Fruit fly (Drosophila melanogaster) whole organism, embryonic: ENCODE data around the gene Caf1-55.

Experiments used
- ATbp ChIP-seq: fragments of 200-800 bp; sonication (Bioruptor generic); optimal IDR thresholded peaks from 2 replicates; lab custom pipeline; 2017; ENCODE audit warnings: missing biosample characterization, mild to moderate bottlenecking, missing genetic modification characterization, missing genetic modification reagents
- BEAF-32 ChIP-seq: fragments of 200-800 bp; sonication (Bioruptor generic); optimal IDR thresholded peaks from 3 replicates; lab custom pipeline; 2017; ENCODE audit warnings: missing biosample characterization, missing genetic modification characterization, mild to moderate bottlenecking, moderate library complexity, missing genetic modification reagents
- CG10147 ChIP-seq: fragments of 200-800 bp; sonication (Bioruptor generic); optimal IDR thresholded peaks from 2 replicates; lab custom pipeline; 2019; ENCODE audit warnings: missing biosample characterization, mild to moderate bottlenecking, missing genetic modification characterization, moderate library complexity
- CG10366 ChIP-seq: fragments of 200-800 bp; sonication (Bioruptor generic); IDR thresholded peaks from 2 replicates; pipeline ENCODE4 v1.3.6; 2022; ENCODE audit warnings: missing biosample characterization, missing genetic modification characterization
- CG12104 ChIP-seq: fragments of 200-800 bp; sonication (Bioruptor generic); optimal IDR thresholded peaks from 3 replicates; lab custom pipeline; 2016; ENCODE audit warnings: missing biosample characterization, missing genetic modification characterization
- CG12219 ChIP-seq: fragments of 200-800 bp; sonication (Bioruptor generic); optimal IDR thresholded peaks from 3 replicates; lab custom pipeline; 2018; ENCODE audit warnings: missing biosample characterization, mild to moderate bottlenecking, missing genetic modification characterization
- CG12391 ChIP-seq: fragments of 200-800 bp; sonication (Bioruptor generic); optimal IDR thresholded peaks from 3 replicates; lab custom pipeline; 2018; ENCODE audit warnings: missing biosample characterization, mild to moderate bottlenecking, missing genetic modification characterization, moderate library complexity
- CG12659 ChIP-seq: fragments of 200-800 bp; sonication (Bioruptor generic); optimal IDR thresholded peaks from 3 replicates; lab custom pipeline; 2017; ENCODE audit warnings: mild to moderate bottlenecking, missing biosample characterization, missing genetic modification reagents, missing genetic modification characterization
- CG15479 ChIP-seq: fragments of 200-800 bp; sonication (Bioruptor generic); optimal IDR thresholded peaks from 3 replicates; lab custom pipeline; 2019; ENCODE audit warnings: missing biosample characterization, mild to moderate bottlenecking, missing genetic modification characterization, moderate library complexity
- CG15696 ChIP-seq: fragments of 200-800 bp; sonication (Bioruptor generic); optimal IDR thresholded peaks from 2 replicates; lab custom pipeline; 2019; ENCODE audit warnings: missing biosample characterization, mild to moderate bottlenecking, missing genetic modification characterization, moderate library complexity
- CG16779 ChIP-seq: fragments of 200-800 bp; sonication (Bioruptor generic); IDR thresholded peaks from 2 replicates; pipeline ENCODE4 v1.3.6; 2022; ENCODE audit warnings: missing biosample characterization, missing genetic modification characterization
- CG17612 ChIP-seq: fragments of 200-800 bp; sonication (Bioruptor generic); IDR thresholded peaks from 2 replicates; pipeline ENCODE4 v1.3.6; 2022; ENCODE audit warnings: missing biosample characterization, missing genetic modification characterization
- CG17802 ChIP-seq: fragments of 200-800 bp; sonication (Bioruptor generic); optimal IDR thresholded peaks from 2 replicates; lab custom pipeline; 2018; ENCODE audit warnings: missing biosample characterization, mild to moderate bottlenecking, missing genetic modification characterization, moderate library complexity
- CG2678 ChIP-seq: fragments of 200-800 bp; sonication (Bioruptor generic); optimal IDR thresholded peaks from 3 replicates; lab custom pipeline; 2019; ENCODE audit warnings: missing biosample characterization, mild to moderate bottlenecking, missing genetic modification characterization, moderate library complexity
- CG2712 ChIP-seq: fragments of 200-800 bp; optimal IDR thresholded peaks from 3 replicates; lab custom pipeline; 2019; ENCODE audit warnings: missing biosample characterization, mild to moderate bottlenecking, missing genetic modification characterization, moderate library complexity
- CG3163 ChIP-seq: fragments of 200-800 bp; sonication (Bioruptor generic); optimal IDR thresholded peaks from 3 replicates; lab custom pipeline; 2016; ENCODE audit warnings: missing biosample characterization, missing genetic modification characterization
- CG32772 ChIP-seq: fragments of 200-800 bp; sonication (Bioruptor generic); IDR thresholded peaks from 2 replicates; pipeline ENCODE4 v1.3.6; 2022; ENCODE audit warnings: missing biosample characterization, missing genetic modification characterization
- CG34422 ChIP-seq: fragments of 200-800 bp; sonication (Bioruptor generic); IDR thresholded peaks from 3 replicates; pipeline ENCODE4 v1.3.6; 2022; ENCODE audit warnings: missing biosample characterization, missing genetic modification characterization
- CG6854 ChIP-seq: fragments of 200-800 bp; sonication (Bioruptor generic); optimal IDR thresholded peaks from 3 replicates; lab custom pipeline; 2017; ENCODE audit warnings: missing biosample characterization, mild to moderate bottlenecking, missing genetic modification characterization
- CG7271 ChIP-seq: fragments of 200-800 bp; sonication (Bioruptor generic); optimal IDR thresholded peaks from 2 replicates; lab custom pipeline; 2018; ENCODE audit warnings: missing biosample characterization, mild to moderate bottlenecking, missing genetic modification characterization, moderate library complexity
- CG7372 ChIP-seq: fragments of 200-800 bp; sonication (Bioruptor generic); IDR thresholded peaks from 2 replicates; pipeline ENCODE4 v1.3.6; 2022; ENCODE audit warnings: missing biosample characterization, missing genetic modification characterization
- CG7556 ChIP-seq: fragments of 200-800 bp; sonication (Bioruptor generic); optimal IDR thresholded peaks from 2 replicates; lab custom pipeline; 2017; ENCODE audit warnings: missing biosample characterization, mild to moderate bottlenecking, missing genetic modification characterization
- CoRest ChIP-seq: fragments of 200-800 bp; sonication (Bioruptor generic); optimal IDR thresholded peaks from 3 replicates; lab custom pipeline; 2018; ENCODE audit warnings: missing biosample characterization, mild to moderate bottlenecking, missing genetic modification characterization, moderate library complexity
- Dbx ChIP-seq: fragments of 200-800 bp; sonication (Bioruptor generic); IDR thresholded peaks from 3 replicates; pipeline ENCODE4 v1.3.6; 2022; ENCODE audit warnings: missing biosample characterization, missing genetic modification characterization
- Doc2 ChIP-seq: fragments of 200-800 bp; sonication (Bioruptor generic); IDR thresholded peaks from 2 replicates; pipeline ENCODE4 v1.3.6; 2022; ENCODE audit warnings: missing biosample characterization, missing genetic modification characterization
- Dp ChIP-seq: fragments of 200-800 bp; sonication (Bioruptor generic); optimal IDR thresholded peaks from 2 replicates; lab custom pipeline; 2018; ENCODE audit warnings: missing biosample characterization, mild to moderate bottlenecking, missing genetic modification characterization, moderate library complexity
- Fer3 ChIP-seq: fragments of 200-800 bp; sonication (Bioruptor generic); optimal IDR thresholded peaks from 2 replicates; lab custom pipeline; 2018; ENCODE audit warnings: missing biosample characterization, mild to moderate bottlenecking, missing genetic modification characterization, moderate library complexity
- Gsc ChIP-seq: fragments of 200-800 bp; sonication (Bioruptor generic); IDR thresholded peaks from 2 replicates; pipeline ENCODE4 v1.3.6; 2022; ENCODE audit warnings: missing biosample characterization, missing genetic modification characterization
- Gug ChIP-seq: fragments of 200-800 bp; sonication (Bioruptor generic); IDR thresholded peaks from 4 replicates; pipeline ENCODE4 v1.3.6; 2022; ENCODE audit warnings: missing biosample characterization, missing genetic modification characterization
- Jarid2 ChIP-seq: fragments of 200-800 bp; sonication (Bioruptor generic); optimal IDR thresholded peaks from 3 replicates; lab custom pipeline; 2017; ENCODE audit warnings: mild to moderate bottlenecking, missing biosample characterization, missing genetic modification reagents, missing genetic modification characterization
- Rx ChIP-seq: fragments of 200-800 bp; sonication (Bioruptor generic); IDR thresholded peaks from 2 replicates; pipeline ENCODE4 v1.3.6; 2022; ENCODE audit warnings: missing biosample characterization, missing genetic modification characterization
- Taf1 ChIP-seq: fragments of 200-800 bp; sonication (Bioruptor generic); IDR thresholded peaks from 2 replicates; pipeline ENCODE4 v1.3.6; 2022; ENCODE audit warnings: missing biosample characterization, missing genetic modification characterization
- ap ChIP-seq: fragments of 200-800 bp; sonication (Bioruptor generic); IDR thresholded peaks from 2 replicates; pipeline ENCODE4 v1.3.6; 2022; ENCODE audit warnings: missing biosample characterization, missing genetic modification characterization
- ato ChIP-seq: fragments of 200-800 bp; sonication (Bioruptor generic); IDR thresholded peaks from 2 replicates; pipeline ENCODE4 v1.3.6; 2022; ENCODE audit warnings: missing biosample characterization, missing genetic modification characterization; ENCODE audit not compliant: partially characterized antibody
- chn ChIP-seq: fragments of 200-800 bp; sonication (Bioruptor generic); optimal IDR thresholded peaks from 2 replicates; lab custom pipeline; 2016; ENCODE audit warnings: missing biosample characterization, missing genetic modification characterization
- gcm ChIP-seq: fragments of 200-800 bp; sonication (Bioruptor generic); optimal IDR thresholded peaks from 2 replicates; lab custom pipeline; 2019; ENCODE audit warnings: missing biosample characterization, mild to moderate bottlenecking, missing genetic modification characterization, moderate library complexity
- jing ChIP-seq: fragments of 200-800 bp; sonication (Bioruptor generic); optimal IDR thresholded peaks from 2 replicates; lab custom pipeline; 2018; ENCODE audit warnings: missing biosample characterization, mild to moderate bottlenecking, missing genetic modification characterization
- maf-S ChIP-seq: fragments of 200-800 bp; sonication (Bioruptor generic); optimal IDR thresholded peaks from 2 replicates; lab custom pipeline; 2016; ENCODE audit warnings: missing biosample characterization, missing genetic modification characterization
- mam ChIP-seq: fragments of 200-800 bp; sonication (Bioruptor generic); optimal IDR thresholded peaks from 3 replicates; lab custom pipeline; 2016; ENCODE audit warnings: missing biosample characterization, missing genetic modification characterization
- mirr ChIP-seq: fragments of 200-800 bp; sonication (Bioruptor generic); optimal IDR thresholded peaks from 3 replicates; lab custom pipeline; 2018; ENCODE audit warnings: missing biosample characterization, mild to moderate bottlenecking, missing genetic modification characterization
- nom ChIP-seq: fragments of 200-800 bp; sonication (Bioruptor generic); optimal IDR thresholded peaks from 2 replicates; lab custom pipeline; 2017; ENCODE audit warnings: missing biosample characterization, missing genetic modification characterization, mild to moderate bottlenecking, moderate library complexity, missing genetic modification reagents
- pho ChIP-seq: fragments of 200-800 bp; sonication (Bioruptor generic); optimal IDR thresholded peaks from 2 replicates; lab custom pipeline; 2016; ENCODE audit warnings: missing biosample characterization, missing genetic modification characterization
- ro ChIP-seq: fragments of 200-800 bp; sonication (Bioruptor generic); IDR thresholded peaks from 2 replicates; pipeline ENCODE4 v1.3.6; 2022; ENCODE audit warnings: missing biosample characterization, missing genetic modification characterization
- sens-2 ChIP-seq: fragments of 200-800 bp; sonication (Bioruptor generic); IDR thresholded peaks from 2 replicates; pipeline ENCODE4 v1.3.6; 2022; ENCODE audit warnings: missing biosample characterization, missing genetic modification characterization
- so ChIP-seq: fragments of 200-800 bp; sonication (Bioruptor generic); IDR thresholded peaks from 3 replicates; pipeline ENCODE4 v1.3.6; 2022; ENCODE audit warnings: missing biosample characterization, missing genetic modification characterization
- tin ChIP-seq: fragments of 200-800 bp; sonication (Bioruptor generic); optimal IDR thresholded peaks from 3 replicates; lab custom pipeline; 2016; ENCODE audit warnings: missing biosample characterization, missing genetic modification characterization
- twi ChIP-seq: fragments of 200-800 bp; optimal IDR thresholded peaks from 2 replicates; lab custom pipeline; 2019; ENCODE audit warnings: missing biosample characterization, mild to moderate bottlenecking, missing genetic modification characterization, moderate library complexity
- z ChIP-seq: fragments of 200-800 bp; sonication (Bioruptor generic); IDR thresholded peaks from 3 replicates; pipeline ENCODE4 v1.3.6; 2022; ENCODE audit warnings: missing biosample characterization, missing genetic modification characterization
- zf30C ChIP-seq: fragments of 200-800 bp; sonication (Bioruptor generic); optimal IDR thresholded peaks from 3 replicates; lab custom pipeline; 2018; ENCODE audit warnings: missing biosample characterization, mild to moderate bottlenecking, missing genetic modification characterization

The Caf1-55 gene

dm6 chr3R:15218824-15219576, 6.4 kb upstream of the Caf1-55 start, which contains the start of the genes SIDL and CG12241 (continued):
- peak; percentile 75 for TF ChIP-seq maf-S
- peak; percentile 31 for TF ChIP-seq CG7271 (tag; lab: Kevin White, UChicago)
- TF ChIP-seq nom (GFP tag; lab: Kevin White, UChicago): peak; percentile 75
- peak; percentile 74 for TF ChIP-seq chn (GFP tag; lab: Kevin White, UChicago)
- TF ChIP-seq zf30C (GFP tag; lab: Kevin White, UChicago): no peak
- peak; percentile 78 for TF ChIP-seq CG6854
- no peak for TF ChIP-seq Jarid2 (GFP tag; lab: Kevin White, UChicago)
- no peak for TF ChIP-seq sens-2 (GFP tag; lab: Robert Waterston, UW)
- peak; percentile 92 for TF ChIP-seq CG32772 (GFP tag; lab: Robert Waterston, UW)
- TF ChIP-seq CG7556: peak; percentile 78
- TF ChIP-seq CG16779: peak; percentile 81
- TF ChIP-seq tin: peak; percentile 72
- peak; percentile 86 for TF ChIP-seq Fer3 (tag; lab: Kevin White, UChicago)
- TF ChIP-seq ato (GFP tag; lab: Robert Waterston, UW): no peak
- TF ChIP-seq CG12659 (GFP tag; lab: Kevin White, UChicago): peak; percentile 69
- peak; percentile 96 for TF ChIP-seq CG34422
- TF ChIP-seq z (GFP tag; lab: Robert Waterston, UW): no peak
- TF ChIP-seq Dp (GFP tag; lab: Kevin White, UChicago): peak; percentile 54
- TF ChIP-seq CG17802 (tag; lab: Kevin White, UChicago): peak; percentile 42
- TF ChIP-seq CG15479: peak; percentile 25
- peak; percentile 86 for TF ChIP-seq CG2712
- peak; percentile 39 for TF ChIP-seq CG15696 (tag; lab: Kevin White, UChicago)
- TF ChIP-seq CG3163: no peak
- no peak for TF ChIP-seq CG12219 (GFP tag; lab: Kevin White, UChicago)
- peak; percentile 78 for TF ChIP-seq Gsc (GFP tag; lab: Robert Waterston, UW)
- TF ChIP-seq CG12391: peak; percentile 72
- peak; percentile 13 for TF ChIP-seq twi (tag; lab: Kevin White, UChicago)
- peak; percentile 93 for TF ChIP-seq Rx (GFP tag; lab: Robert Waterston, UW)
- peak; percentile 94 for TF ChIP-seq Dbx (GFP tag; lab: Robert Waterston, UW)
- TF ChIP-seq ro (GFP tag; lab: Robert Waterston, UW): peak; percentile 82
- peak; percentile 75 for TF ChIP-seq Doc2 (GFP tag; lab: Robert Waterston, UW)
- no peak for TF ChIP-seq jing
- no peak for TF ChIP-seq ATbp
- TF ChIP-seq CG7372: peak; percentile 92
- TF ChIP-seq CG10147 (GFP tag; lab: Kevin White, UChicago): peak; percentile 73
- TF ChIP-seq mirr (GFP tag; lab: Kevin White, UChicago): peak; percentile 9
- peak; percentile 66 for TF ChIP-seq CG12104 (GFP tag; lab: Kevin White, UChicago)
- peak; percentile 92 for TF ChIP-seq CG2678 (tag; lab: Kevin White, UChicago)
- peak; percentile 46 for TF ChIP-seq gcm (GFP tag; lab: Kevin White, UChicago)
- no peak for TF ChIP-seq so (GFP tag; lab: Robert Waterston, UW)
- TF ChIP-seq BEAF-32 (GFP tag; lab: Kevin White, UChicago): peak; percentile 59
- peak; percentile 93 for TF ChIP-seq Taf1
- TF ChIP-seq mam (GFP tag; lab: Kevin White, UChicago): peak; percentile 92
- TF ChIP-seq ap (GFP tag; lab: Robert Waterston, UW): no peak
- peak; percentile 79 for TF ChIP-seq pho (GFP tag; lab: Kevin White, UChicago)
- peak; percentile 93; the same call in 3 of the 4 replicates for TF ChIP-seq Gug (GFP tag; lab: Robert Waterston, UW)
- TF ChIP-seq CG17612 (GFP tag; lab: Robert Waterston, UW): peak; percentile 87
- TF ChIP-seq CoRest (tag; lab: Kevin White, UChicago): peak; percentile 67
- peak; percentile 24; the same call in 1 of the 2 replicates for TF ChIP-seq CG10366 (GFP tag; lab: Robert Waterston, UW)
